Fruit fly (Drosophila melanogaster) whole organism, embryonic: ENCODE measurements around the gene how.

ENCODE experiments used
- Poxn ChIP-seq: fragments of 200-800 bp; sonication (Bioruptor generic); IDR thresholded peaks from 2 replicates; pipeline ENCODE4 v1.3.6; 2022; ENCODE audit warnings: missing biosample characterization, missing genetic modification characterization
- vfl ChIP-seq: fragments of 200-800 bp; sonication (Bioruptor generic); optimal IDR thresholded peaks from 2 replicates; lab custom pipeline; 2016; ENCODE audit warnings: missing biosample characterization, missing genetic modification characterization

dm6 chr3R:22121220-22121619, 79.2 kb downstream of the how start:
- TF ChIP-seq vfl (GFP tag; lab: Kevin White, UChicago): no peak
- no peak for TF ChIP-seq Poxn (GFP tag; lab: Robert Waterston, UW)
